Fruit fly (Drosophila melanogaster) whole organism, pupa: Measurements from ENCODE around the gene Enoph.

Experiments
- CG10348 ChIP-seq: fragments of 200-800 bp; sonication (Bioruptor generic); IDR thresholded peaks from 2 replicates; pipeline ENCODE4 v1.3.6; 2022; ENCODE audit warnings: missing biosample characterization, missing genetic modification characterization
- CG14655 ChIP-seq: fragments of 200-800 bp; sonication (Bioruptor generic); optimal IDR thresholded peaks from 3 replicates; lab custom pipeline; 2017; ENCODE audit warnings: mild to moderate bottlenecking, missing biosample characterization, missing genetic modification reagents, missing genetic modification characterization
- CG17806 ChIP-seq: fragments of 200-800 bp; sonication (Bioruptor generic); optimal IDR thresholded peaks from 2 replicates; lab custom pipeline; 2018; ENCODE audit warnings: missing biosample characterization, mild to moderate bottlenecking, missing genetic modification characterization, moderate library complexity
- CG32121 ChIP-seq: fragments of 200-800 bp; sonication (Bioruptor generic); IDR thresholded peaks from 2 replicates; pipeline ENCODE4 v1.3.6; 2022; ENCODE audit warnings: missing biosample characterization, missing genetic modification characterization
- CG34367 ChIP-seq: fragments of 200-800 bp; sonication (Bioruptor generic); optimal IDR thresholded peaks from 2 replicates; lab custom pipeline; 2018; ENCODE audit warnings: missing biosample characterization, mild to moderate bottlenecking, missing genetic modification characterization
- CG8301 ChIP-seq: fragments of 200-800 bp; sonication (Bioruptor generic); optimal IDR thresholded peaks from 2 replicates; lab custom pipeline; 2018; ENCODE audit warnings: missing biosample characterization, mild to moderate bottlenecking, missing genetic modification characterization
- CG9948 ChIP-seq: fragments of 200-800 bp; sonication (Bioruptor generic); optimal IDR thresholded peaks from 2 replicates; lab custom pipeline; 2018; ENCODE audit warnings: missing biosample characterization, mild to moderate bottlenecking, missing genetic modification characterization, moderate library complexity
- EcR ChIP-seq: fragments of 200-800 bp; sonication (Bioruptor generic); optimal IDR thresholded peaks from 3 replicates; lab custom pipeline; 2019; ENCODE audit warnings: missing biosample characterization, missing genetic modification characterization, mild to moderate bottlenecking, moderate library complexity, missing genetic modification reagents
- Pif1A ChIP-seq: fragments of 200-800 bp; sonication (Bioruptor generic); optimal IDR thresholded peaks from 3 replicates; lab custom pipeline; 2016; ENCODE audit warnings: missing biosample characterization, missing genetic modification characterization
- gl ChIP-seq: fragments of 200-800 bp; sonication (Bioruptor generic); optimal IDR thresholded peaks from 2 replicates; lab custom pipeline; 2018; ENCODE audit warnings: missing biosample characterization, mild to moderate bottlenecking, missing genetic modification characterization
- rn ChIP-seq: fragments of 200-800 bp; sonication (Bioruptor generic); IDR thresholded peaks from 2 replicates; pipeline ENCODE4 v1.3.6; 2022; ENCODE audit warnings: missing biosample characterization, missing genetic modification characterization

DNA sequence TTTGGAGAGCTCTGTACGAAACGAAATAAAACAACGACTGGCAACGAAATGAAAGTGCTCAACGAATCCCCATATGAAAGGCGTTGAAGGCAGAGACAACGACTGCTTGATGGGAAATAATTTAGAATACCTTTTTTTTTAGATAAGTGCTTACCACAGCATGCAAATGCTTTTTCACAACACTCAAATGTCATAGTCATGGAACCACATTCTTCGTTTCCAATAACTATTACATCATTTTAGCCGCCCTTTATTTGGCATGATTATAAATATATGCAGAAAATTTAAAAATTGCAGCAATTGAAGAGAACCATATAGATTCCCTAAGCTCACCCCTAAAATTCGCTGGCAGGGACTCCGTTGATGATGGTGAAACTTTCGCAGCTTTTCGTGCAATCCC, 21.3 kb upstream of the Enoph start, which contains the start of gene CG31538:
- TF ChIP-seq CG9948 (tag; lab: Kevin White, UChicago) (no peak), Pif1A (GFP tag; lab: Kevin White, UChicago) (no peak), CG32121 (GFP tag; lab: Robert Waterston, UW) (no peak), CG8301 (tag; lab: Kevin White, UChicago) (no peak), CG34367 (tag; lab: Kevin White, UChicago) (no peak), CG14655 (no peak), rn (GFP tag; lab: Robert Waterston, UW) (no peak), CG17806 (tag; lab: Kevin White, UChicago) (no peak), gl (tag; lab: Kevin White, UChicago) (no peak), CG10348 (no peak), EcR (GFP tag; lab: Kevin White, UChicago) (no peak)
